Fruit fly (Drosophila melanogaster): Measurements from ENCODE around the gene CG13295.

Gene CG13295

dm6 chr3L:6071454-6072189, 3.4 kb downstream of the CG13295 start, which contains the start of gene CG6602:
Gene CG6602, plus strand, starts transcription at chr3L:6072139.
- TF ChIP-seq Myc (optimal IDR thresholded peaks at IDR 0.05) (no peak), Hr78 (GFP tag; optimal IDR thresholded peaks at IDR 0.05) (no peak), foxo (GFP tag; optimal IDR thresholded peaks at IDR 0.05) (peak in 1 of 2 experiments; percentile 53), jim (GFP tag; optimal IDR thresholded peaks at IDR 0.05) (no peak), dsf (GFP tag; optimal IDR thresholded peaks at IDR 0.05; ENCODE audit: borderline replicate concordance) (no peak), dmrt93B (GFP tag; optimal IDR thresholded peaks at IDR 0.05) (peak; percentile 89), CG9705 (GFP tag; optimal IDR thresholded peaks at IDR 0.05) (peak; percentile 69), sv (GFP tag; optimal IDR thresholded peaks at IDR 0.05) (peak; percentile 30), psq (GFP tag; optimal IDR thresholded peaks at IDR 0.05) (no peak), h (GFP tag; optimal IDR thresholded peaks at IDR 0.05) (peak; percentile 26), Hr83 (GFP tag; optimal IDR thresholded peaks at IDR 0.05; ENCODE audit: poor library complexity, severe bottlenecking) (peak; percentile 65), Sp1 (GFP tag; optimal IDR thresholded peaks at IDR 0.05) (peak; percentile 36), ey (GFP tag; optimal IDR thresholded peaks at IDR 0.05) (peak; percentile 3), fru (GFP tag; optimal IDR thresholded peaks at IDR 0.05) (peak; percentile 25), HLH106 (tag; optimal IDR thresholded peaks at IDR 0.05) (peak; percentile 59), OdsH (GFP tag; optimal IDR thresholded peaks at IDR 0.05) (peak; percentile 27), sage (GFP tag; optimal IDR thresholded peaks at IDR 0.05) (peak; percentile 39), rgr (GFP tag; optimal IDR thresholded peaks at IDR 0.05) (peak; percentile 68)

- no peak for TF ChIP-seq Jra (GFP tag; optimal IDR thresholded peaks at IDR 0.05)
- no peak for TF ChIP-seq sage (GFP tag; optimal IDR thresholded peaks at IDR 0.05)
- no peak for TF ChIP-seq br (GFP tag; optimal IDR thresholded peaks at IDR 0.05)
- no peak for TF ChIP-seq GATAd (GFP tag; optimal IDR thresholded peaks at IDR 0.05)
- no peak for TF ChIP-seq lola (GFP tag; optimal IDR thresholded peaks at IDR 0.05)
- TF ChIP-seq Hr78 (GFP tag; optimal IDR thresholded peaks at IDR 0.05): no peak
These were observed 4.9 kb downstream of the CG13295 start for dm6 chr3L:6070119-6070518.

- no peak for TF ChIP-seq Myc (optimal IDR thresholded peaks at IDR 0.05)
- no peak for TF ChIP-seq rgr (GFP tag; optimal IDR thresholded peaks at IDR 0.05)
- TF ChIP-seq dsf (GFP tag; optimal IDR thresholded peaks at IDR 0.05; ENCODE audit: borderline replicate concordance): no peak
- TF ChIP-seq sv (GFP tag; optimal IDR thresholded peaks at IDR 0.05): no peak
- no peak for TF ChIP-seq OdsH (GFP tag; optimal IDR thresholded peaks at IDR 0.05)
- TF ChIP-seq Dfd (GFP tag; optimal IDR thresholded peaks at IDR 0.05): no peak
- TF ChIP-seq Hnf4 (GFP tag; optimal IDR thresholded peaks at IDR 0.05): no peak
- TF ChIP-seq Hr78 (GFP tag; optimal IDR thresholded peaks at IDR 0.05): no peak
These were observed 6.9 kb downstream of the CG13295 start for dm6 chr3L:6068178-6068577.

dm6 chr3L:6065881-6066389, 9.1 kb downstream of the CG13295 start, which contains the start of gene CG42269:
Gene CG42269, plus strand, starts transcription at chr3L:6066296.
- TF ChIP-seq h (GFP tag; optimal IDR thresholded peaks at IDR 0.05) (peak; percentile 44), dsf (GFP tag; optimal IDR thresholded peaks at IDR 0.05; ENCODE audit: borderline replicate concordance) (no peak), Dif (GFP tag; optimal IDR thresholded peaks at IDR 0.05; ENCODE audit: partially characterized antibody) (no peak), Rel (GFP tag; optimal IDR thresholded peaks at IDR 0.05) (peak; percentile 0), Rel (tag; optimal IDR thresholded peaks at IDR 0.05) (no peak), woc (GFP tag; optimal IDR thresholded peaks at IDR 0.05) (no peak), Sp1 (GFP tag; optimal IDR thresholded peaks at IDR 0.05) (no peak), HLH106 (tag; optimal IDR thresholded peaks at IDR 0.05) (no peak), CG9705 (GFP tag; optimal IDR thresholded peaks at IDR 0.05) (no peak), lola (GFP tag; optimal IDR thresholded peaks at IDR 0.05) (no peak), ey (GFP tag; optimal IDR thresholded peaks at IDR 0.05) (no peak), Myc (optimal IDR thresholded peaks at IDR 0.05) (no peak), brk (GFP tag; optimal IDR thresholded peaks at IDR 0.05) (no peak), sage (GFP tag; optimal IDR thresholded peaks at IDR 0.05) (no peak), Hr83 (GFP tag; optimal IDR thresholded peaks at IDR 0.05; ENCODE audit: poor library complexity, severe bottlenecking) (no peak)

Data from whole organism, wandering third instar larva.